Worm (Caenorhabditis elegans) whole organism, L2 larva: ENCODE results near the gene trpp-9.

Experiments used
- F13H6.1 ChIP-seq: sonication (generic microtip); optimal IDR thresholded peaks from 2 replicates; lab custom pipeline; 2016; ENCODE audit warnings: missing genetic modification characterization, missing compliant biosample characterization
- R02D3.7 ChIP-seq: fragments of 150-350 bp; optimal IDR thresholded peaks from 2 replicates; lab custom pipeline; 2014; ENCODE audit warnings: missing biosample characterization, missing genetic modification characterization
- alr-1 ChIP-seq: fragments of 150-350 bp; optimal IDR thresholded peaks from 2 replicates; lab custom pipeline; 2014; ENCODE audit warnings: missing biosample characterization, missing genetic modification characterization
- ama-1 ChIP-seq: fragments of 150-350 bp; optimal IDR thresholded peaks from 2 replicates; lab custom pipeline; 2018; ENCODE audit warnings: inconsistent platforms
- ceh-16 ChIP-seq: fragments of 150-350 bp; optimal IDR thresholded peaks from 2 replicates; lab custom pipeline; 2014; ENCODE audit warnings: missing biosample characterization, missing genetic modification characterization
- crh-2 ChIP-seq: sonication (generic microtip); optimal IDR thresholded peaks from 2 replicates; lab custom pipeline; 2017; ENCODE audit warnings: missing biosample characterization, missing genetic modification characterization
- elt-1 ChIP-seq: fragments of 150-350 bp; optimal IDR thresholded peaks from 2 replicates; lab custom pipeline; 2014; ENCODE audit warnings: missing biosample characterization, missing genetic modification characterization
- fos-1 ChIP-seq: fragments of 150-350 bp; optimal IDR thresholded peaks from 2 replicates; lab custom pipeline; 2014; ENCODE audit warnings: missing biosample characterization, missing genetic modification characterization
- lin-39 ChIP-seq: fragments of 150-350 bp; optimal IDR thresholded peaks from 2 replicates; lab custom pipeline; 2014; ENCODE audit warnings: missing biosample characterization, missing genetic modification reagents, missing genetic modification characterization
- lsy-2 ChIP-seq, 2 experiments: fragments of 150-350 bp in 1 of 2; sonication (generic microtip) in 1 of 2; optimal IDR thresholded peaks; 2 replicates each; lab custom pipeline; 2014 to 2017; ENCODE audit warnings: missing biosample characterization in 2 of 2, missing genetic modification characterization in 2 of 2
- mab-5 ChIP-seq: fragments of 150-350 bp; optimal IDR thresholded peaks from 2 replicates; lab custom pipeline; 2014; ENCODE audit warnings: missing biosample characterization, missing genetic modification characterization
- mdl-1 ChIP-seq, 2 experiments: fragments of 150-350 bp in 1 of 2; sonication (generic microtip) in 1 of 2; optimal IDR thresholded peaks; 2 replicates each; lab custom pipeline; 2017; ENCODE audit warnings: missing biosample characterization in 2 of 2, missing genetic modification characterization in 2 of 2
- nhr-10 ChIP-seq: sonication (generic microtip); optimal IDR thresholded peaks from 2 replicates; lab custom pipeline; 2017; ENCODE audit warnings: missing biosample characterization, missing genetic modification characterization
- nhr-12 ChIP-seq: fragments of 150-350 bp; optimal IDR thresholded peaks from 2 replicates; lab custom pipeline; 2014; ENCODE audit warnings: missing biosample characterization, missing genetic modification characterization
- nhr-129 ChIP-seq: fragments of 150-350 bp; optimal IDR thresholded peaks from 2 replicates; lab custom pipeline; 2014; ENCODE audit warnings: missing biosample characterization, missing genetic modification characterization
- nhr-21 ChIP-seq: fragments of 150-350 bp; optimal IDR thresholded peaks from 2 replicates; lab custom pipeline; 2014; ENCODE audit warnings: missing biosample characterization, missing genetic modification characterization
- nhr-6 ChIP-seq: fragments of 150-350 bp; optimal IDR thresholded peaks from 2 replicates; lab custom pipeline; 2014; ENCODE audit warnings: missing biosample characterization, missing genetic modification characterization
- nhr-77 ChIP-seq: fragments of 150-350 bp; optimal IDR thresholded peaks from 2 replicates; lab custom pipeline; 2014; ENCODE audit warnings: missing biosample characterization, missing genetic modification characterization
- peb-1 ChIP-seq: fragments of 150-350 bp; optimal IDR thresholded peaks from 2 replicates; lab custom pipeline; 2014; ENCODE audit warnings: missing biosample characterization, missing genetic modification characterization
- sem-4 ChIP-seq: fragments of 150-350 bp; optimal IDR thresholded peaks from 2 replicates; lab custom pipeline; 2014; ENCODE audit warnings: missing biosample characterization, missing genetic modification reagents, missing genetic modification characterization
- sma-9 ChIP-seq, 2 experiments: fragments of 150-350 bp in 1 of 2; sonication (generic microtip) in 1 of 2; optimal IDR thresholded peaks; 2 replicates each; lab custom pipeline; 2014 to 2016; ENCODE audit warnings: missing genetic modification characterization in 2 of 2, mild to moderate bottlenecking in 1 of 2, missing biosample characterization in 1 of 2, missing compliant biosample characterization in 1 of 2, missing genetic modification reagents in 1 of 2, moderate library complexity in 1 of 2
- snpc-4 ChIP-seq: fragments of 150-350 bp; optimal IDR thresholded peaks from 2 replicates; lab custom pipeline; 2014; ENCODE audit warnings: missing biosample characterization, missing genetic modification characterization
- unc-39 ChIP-seq: fragments of 150-350 bp; optimal IDR thresholded peaks from 2 replicates; lab custom pipeline; 2014; ENCODE audit warnings: missing biosample characterization, missing genetic modification characterization
- unc-55 ChIP-seq: fragments of 150-350 bp; sonication (generic microtip); optimal IDR thresholded peaks from 3 replicates; lab custom pipeline; 2014; ENCODE audit warnings: missing biosample characterization, missing genetic modification reagents, missing genetic modification characterization
- unc-62 ChIP-seq: fragments of 150-350 bp; optimal IDR thresholded peaks from 2 replicates; lab custom pipeline; 2014; ENCODE audit warnings: missing biosample characterization, missing genetic modification reagents, missing genetic modification characterization
- zag-1 ChIP-seq: fragments of 150-350 bp; optimal IDR thresholded peaks from 2 replicates; lab custom pipeline; 2014; ENCODE audit warnings: missing biosample characterization, missing genetic modification characterization
- ztf-1 ChIP-seq: fragments of 200-800 bp; sonication (Bioruptor generic); conservative IDR thresholded peaks from 2 replicates; pipeline ENCODE4 v1.3.6; 2022; ENCODE audit warnings: missing genetic modification characterization, missing compliant biosample characterization
- ztf-4 ChIP-seq: fragments of 150-350 bp; optimal IDR thresholded peaks from 2 replicates; lab custom pipeline; 2014; ENCODE audit warnings: missing biosample characterization, missing genetic modification characterization

trpp-9 gene

ce11 chrX:11556194-11556739 is 7.5 kb upstream of the trpp-9 start, which contains the start of gene C35C5.10:
C35C5.10 (plus strand) TSS chrX:11556244.
- TF ChIP-seq fos-1 (peak; percentile 83), nhr-10 (tag; lab: Kevin White, UChicago) (no peak)

DNA sequence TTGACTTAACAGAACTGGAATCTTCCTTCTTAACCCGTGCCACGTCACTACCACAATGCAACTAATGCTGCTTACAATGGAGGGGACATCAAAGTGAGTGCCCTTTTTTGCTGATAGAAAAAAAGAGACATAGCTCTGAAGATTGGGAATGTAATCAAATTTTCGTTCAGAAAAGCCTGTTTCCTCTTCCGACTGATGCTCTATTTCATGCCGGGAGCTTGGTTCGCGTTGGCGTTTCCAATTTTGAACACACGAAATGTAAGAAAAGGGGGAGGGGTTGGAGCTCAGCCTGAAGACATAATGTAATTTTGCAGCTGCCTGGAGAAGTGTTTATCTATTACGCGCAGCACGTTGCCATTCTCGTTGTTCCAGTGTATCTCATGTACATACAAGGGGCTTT is 5.6 kb upstream of the trpp-9 start:
- no peak for TF ChIP-seq peb-1 (tag; lab: Kevin White, UChicago)
- no peak for TF ChIP-seq R02D3.7 (tag; lab: Kevin White, UChicago)
- peak; percentile 43 for TF ChIP-seq sma-9 (GFP tag; optimal IDR thresholded peaks at IDR 0.05; lab: Kevin White, UChicago)
- TF ChIP-seq sma-9 (tag; optimal IDR thresholded peaks at IDR 0.05; lab: Kevin White, UChicago) = no peak
- peak; percentile 24 for TF ChIP-seq sem-4 (tag; lab: Kevin White, UChicago)

- TF ChIP-seq snpc-4 (tag; lab: Kevin White, UChicago) = no peak
- peak; percentile 20 for TF ChIP-seq sma-9 (GFP tag; optimal IDR thresholded peaks at IDR 0.05; lab: Kevin White, UChicago)
- no peak for TF ChIP-seq sma-9 (tag; optimal IDR thresholded peaks at IDR 0.05; lab: Kevin White, UChicago)
- peak; percentile 45 for TF ChIP-seq F13H6.1 (tag; lab: Kevin White, UChicago)
- no peak for TF ChIP-seq ztf-1
- TF ChIP-seq nhr-77 (tag; lab: Kevin White, UChicago) = no peak
- no peak for TF ChIP-seq nhr-21 (tag; lab: Kevin White, UChicago)
Measured at ce11 chrX:11560076-11560475, 3.6 kb upstream of the trpp-9 start.

- TF ChIP-seq alr-1 (tag; lab: Kevin White, UChicago) (no peak), mab-5 (no peak), lin-39 (tag; lab: Kevin White, UChicago) (no peak), sma-9 (GFP tag; optimal IDR thresholded peaks at IDR 0.05; lab: Kevin White, UChicago) (no peak), sma-9 (tag; optimal IDR thresholded peaks at IDR 0.05; lab: Kevin White, UChicago) (no peak)
Measured at ce11 chrX:11560615-11561014, 3.1 kb upstream of the trpp-9 start, which contains the start of gene lev-8. lev-8 (plus strand) TSS chrX:11560915.

- TF ChIP-seq F13H6.1 (tag; lab: Kevin White, UChicago) (peak; percentile 28), ztf-4 (no peak)
Measured at ce11 chrX:11569744-11570359, 6.1 kb downstream of the trpp-9 start.

DNA sequence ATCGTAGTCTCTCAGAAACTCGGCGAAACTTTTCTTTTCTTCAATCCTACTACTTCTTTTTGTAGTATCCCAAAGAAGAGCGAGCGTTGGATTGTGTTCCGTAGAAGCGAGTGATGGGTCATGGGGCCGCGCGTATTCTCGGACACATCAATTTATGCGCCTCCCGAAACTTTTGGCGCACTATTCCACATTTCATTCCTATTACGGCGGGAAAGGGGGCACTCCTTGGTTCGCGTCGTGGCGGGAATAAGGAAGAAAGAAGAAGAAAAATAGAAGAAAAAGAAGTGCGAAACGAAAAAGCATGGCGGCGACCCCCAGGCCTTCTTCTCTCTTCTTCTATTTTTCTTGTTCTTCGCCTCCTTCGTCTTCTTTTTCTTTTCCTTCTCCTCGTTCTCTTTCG is 8.0 kb downstream of the trpp-9 start:
- peak; percentile 15 for TF ChIP-seq F13H6.1 (tag; lab: Kevin White, UChicago)
- peak in 1 of 2 experiments; percentile 11 for TF ChIP-seq lsy-2 (tag; optimal IDR thresholded peaks at IDR 0.05; lab: Kevin White, UChicago)
- peak; percentile 52 for TF ChIP-seq zag-1 (tag; lab: Kevin White, UChicago)
- TF ChIP-seq unc-55 (GFP tag; lab: Kevin White, UChicago) = peak; percentile 28
- TF ChIP-seq R02D3.7 (tag; lab: Kevin White, UChicago) = no peak
- TF ChIP-seq mdl-1 (tag; optimal IDR thresholded peaks at IDR 0.05; lab: Kevin White, UChicago) = peak in 1 of 2 experiments; percentile 9

ce11 chrX:11572205-11572604 is 8.5 kb downstream of the trpp-9 start, which contains the start of gene frm-3:
frm-3 (plus strand) TSS chrX:11572505.
- TF ChIP-seq nhr-129 (tag; lab: Kevin White, UChicago) (no peak), nhr-6 (tag; lab: Kevin White, UChicago) (no peak), mab-5 (no peak), crh-2 (no peak), ceh-16 (no peak), unc-62 (GFP tag; lab: Kevin White, UChicago) (no peak), nhr-12 (tag; lab: Kevin White, UChicago) (no peak), lin-39 (tag; lab: Kevin White, UChicago) (no peak), elt-1 (tag; lab: Kevin White, UChicago) (no peak), F13H6.1 (tag; lab: Kevin White, UChicago) (no peak), unc-39 (tag; lab: Kevin White, UChicago) (no peak), nhr-10 (tag; lab: Kevin White, UChicago) (no peak), sma-9 (GFP tag; optimal IDR thresholded peaks at IDR 0.05; lab: Kevin White, UChicago) (no peak), sma-9 (tag; optimal IDR thresholded peaks at IDR 0.05; lab: Kevin White, UChicago) (no peak), nhr-77 (tag; lab: Kevin White, UChicago) (no peak), R02D3.7 (tag; lab: Kevin White, UChicago) (no peak), lsy-2 (tag; optimal IDR thresholded peaks at IDR 0.05; lab: Kevin White, UChicago) (no peak), fos-1 (no peak), peb-1 (tag; lab: Kevin White, UChicago) (no peak), ama-1 (lab: Kevin White, UChicago) (no peak)
